Worm (Caenorhabditis elegans) whole organism, late embryonic: ENCODE data around the gene mtch-1.
A peak's percentile ranks its signal among the peaks of the same experiment; 100 is the strongest.

Experiments used
- C08G9.2 ChIP-seq: sonication (generic microtip); optimal IDR thresholded peaks from 2 replicates; lab custom pipeline; 2016; ENCODE audit warnings: mild to moderate bottlenecking, missing genetic modification characterization, moderate library complexity, missing compliant biosample characterization
- C38D4.7 ChIP-seq: fragments of 200-800 bp; sonication (Bioruptor generic); optimal IDR thresholded peaks from 2 replicates; lab custom pipeline; 2018; ENCODE audit warnings: mild to moderate bottlenecking, missing genetic modification characterization, moderate library complexity, missing compliant biosample characterization
- F13H6.1 ChIP-seq: sonication (generic microtip); optimal IDR thresholded peaks from 2 replicates; lab custom pipeline; 2016; ENCODE audit warnings: missing genetic modification characterization, missing compliant biosample characterization
- K09A11.1 ChIP-seq: sonication (generic microtip); optimal IDR thresholded peaks from 2 replicates; lab custom pipeline; 2017; ENCODE audit warnings: antibody characterized with exemption, mild to moderate bottlenecking, missing genetic modification characterization, missing compliant biosample characterization; ENCODE audit not compliant: insufficient read depth
- ahr-1 ChIP-seq: sonication (generic microtip); optimal IDR thresholded peaks from 2 replicates; lab custom pipeline; 2016; ENCODE audit warnings: missing genetic modification characterization, missing compliant biosample characterization
- ama-1 ChIP-seq: fragments of 150-350 bp; optimal IDR thresholded peaks from 2 replicates; lab custom pipeline; 2014
- ceh-18 ChIP-seq: sonication (generic microtip); optimal IDR thresholded peaks from 2 replicates; lab custom pipeline; 2016; ENCODE audit warnings: missing genetic modification characterization, missing compliant biosample characterization
- ceh-24 ChIP-seq: sonication (generic microtip); optimal IDR thresholded peaks from 2 replicates; lab custom pipeline; 2016; ENCODE audit warnings: mild to moderate bottlenecking, missing genetic modification characterization, missing compliant biosample characterization
- ceh-30 ChIP-seq: fragments of 150-350 bp; optimal IDR thresholded peaks from 2 replicates; lab custom pipeline; 2014; ENCODE audit warnings: missing biosample characterization, missing genetic modification characterization
- ceh-48 ChIP-seq: sonication (generic microtip); optimal IDR thresholded peaks from 2 replicates; lab custom pipeline; 2016; ENCODE audit warnings: missing genetic modification characterization, inconsistent platforms, missing compliant biosample characterization
- ceh-6 ChIP-seq: fragments of 200-800 bp; sonication (Bioruptor generic); optimal IDR thresholded peaks from 2 replicates; lab custom pipeline; 2018; ENCODE audit warnings: mild to moderate bottlenecking, missing genetic modification characterization, missing compliant biosample characterization
- elt-2 ChIP-seq: sonication (generic microtip); optimal IDR thresholded peaks from 2 replicates; lab custom pipeline; 2016; ENCODE audit warnings: missing genetic modification reagents, missing genetic modification characterization, missing compliant biosample characterization
- elt-4 ChIP-seq: sonication (generic microtip); optimal IDR thresholded peaks from 2 replicates; lab custom pipeline; 2016; ENCODE audit warnings: missing genetic modification characterization, missing compliant biosample characterization
- ets-4 ChIP-seq: sonication (generic microtip); optimal IDR thresholded peaks from 2 replicates; lab custom pipeline; 2016; ENCODE audit warnings: missing genetic modification characterization, missing compliant biosample characterization
- gmeb-2 ChIP-seq: sonication (generic microtip); optimal IDR thresholded peaks from 2 replicates; lab custom pipeline; 2016; ENCODE audit warnings: missing genetic modification characterization, inconsistent platforms, missing compliant biosample characterization
- hlh-30 ChIP-seq: sonication (generic microtip); optimal IDR thresholded peaks from 2 replicates; lab custom pipeline; 2017; ENCODE audit warnings: antibody characterized with exemption, missing genetic modification characterization, missing compliant biosample characterization; ENCODE audit not compliant: insufficient read depth
- hlh-8 ChIP-seq: sonication (generic microtip); optimal IDR thresholded peaks from 2 replicates; lab custom pipeline; 2016; ENCODE audit warnings: missing genotype, missing genetic modification characterization, missing compliant biosample characterization
- madf-2 ChIP-seq: sonication (generic microtip); optimal IDR thresholded peaks from 2 replicates; lab custom pipeline; 2017; ENCODE audit warnings: missing genetic modification characterization, missing compliant biosample characterization
- nfya-1 ChIP-seq: sonication (generic microtip); optimal IDR thresholded peaks from 2 replicates; lab custom pipeline; 2017; ENCODE audit warnings: missing genetic modification characterization, mild to moderate bottlenecking, missing compliant biosample characterization, antibody characterized with exemption, moderate library complexity
- nhr-11 ChIP-seq: fragments of 150-350 bp; optimal IDR thresholded peaks from 2 replicates; lab custom pipeline; 2014; ENCODE audit warnings: missing biosample characterization, missing genetic modification characterization
- nhr-232 ChIP-seq: sonication (generic microtip); optimal IDR thresholded peaks from 2 replicates; lab custom pipeline; 2016; ENCODE audit warnings: missing genetic modification characterization, missing compliant biosample characterization
- npax-4 ChIP-seq: sonication (generic microtip); optimal IDR thresholded peaks from 2 replicates; lab custom pipeline; 2016; ENCODE audit warnings: missing genetic modification characterization, missing compliant biosample characterization
- odd-2 ChIP-seq: sonication (generic microtip); optimal IDR thresholded peaks from 2 replicates; lab custom pipeline; 2017; ENCODE audit warnings: antibody characterized with exemption, mild to moderate bottlenecking, missing genetic modification characterization, missing compliant biosample characterization
- pag-3 ChIP-seq: sonication (generic microtip); optimal IDR thresholded peaks from 2 replicates; lab custom pipeline; 2016; ENCODE audit warnings: missing compliant biosample characterization, missing genetic modification characterization, borderline replicate concordance
- pax-1 ChIP-seq: fragments of 150-350 bp; optimal IDR thresholded peaks from 2 replicates; lab custom pipeline; 2014; ENCODE audit warnings: missing biosample characterization, missing genetic modification characterization
- pqm-1 ChIP-seq: sonication (generic microtip); optimal IDR thresholded peaks from 2 replicates; lab custom pipeline; 2016; ENCODE audit warnings: missing genetic modification characterization, missing compliant biosample characterization
- sdc-2 ChIP-seq: sonication (generic microtip); optimal IDR thresholded peaks from 2 replicates; lab custom pipeline; 2016; ENCODE audit warnings: missing genotype, missing genetic modification characterization, missing compliant biosample characterization
- sox-2 ChIP-seq: fragments of 200-800 bp; sonication (Bioruptor generic); IDR thresholded peaks from 2 replicates; pipeline ENCODE4 v1.3.6; 2022; ENCODE audit warnings: missing genetic modification reagents, missing genetic modification characterization, missing compliant biosample characterization
- sox-4 ChIP-seq: sonication (generic microtip); optimal IDR thresholded peaks from 2 replicates; lab custom pipeline; 2017; ENCODE audit warnings: mild to moderate bottlenecking, missing genetic modification characterization, inconsistent platforms, missing compliant biosample characterization
- syd-9 ChIP-seq: sonication (generic microtip); optimal IDR thresholded peaks from 2 replicates; lab custom pipeline; 2016; ENCODE audit warnings: mild to moderate bottlenecking, missing genetic modification characterization, moderate library complexity, missing compliant biosample characterization
- tbx-2 ChIP-seq: sonication (generic microtip); optimal IDR thresholded peaks from 2 replicates; lab custom pipeline; 2016; ENCODE audit warnings: missing genetic modification characterization, missing compliant biosample characterization
- unc-3 ChIP-seq, 2 experiments: fragments of 200-800 bp in 1 of 2; sonication (Bioruptor generic) in 1 of 2; sonication (generic microtip) in 1 of 2; conservative IDR thresholded peaks in 1 of 2; optimal IDR thresholded peaks in 1 of 2; 2 replicates each; pipeline versions ENCODE4 v1.3.6 to Lab custom; 2016 to 2022; ENCODE audit warnings: missing compliant biosample characterization in 2 of 2, missing genetic modification characterization in 2 of 2, missing genetic modification reagents in 1 of 2
- unc-42 ChIP-seq: sonication (generic microtip); optimal IDR thresholded peaks from 2 replicates; lab custom pipeline; 2016; ENCODE audit warnings: missing genotype, missing genetic modification characterization, missing compliant biosample characterization
- unc-86 ChIP-seq: sonication (generic microtip); optimal IDR thresholded peaks from 2 replicates; lab custom pipeline; 2016; ENCODE audit warnings: missing genetic modification characterization, missing compliant biosample characterization
- zip-5 ChIP-seq: sonication (generic microtip); optimal IDR thresholded peaks from 2 replicates; lab custom pipeline; 2016; ENCODE audit warnings: missing genetic modification characterization, missing compliant biosample characterization

The mtch-1 gene

DNA sequence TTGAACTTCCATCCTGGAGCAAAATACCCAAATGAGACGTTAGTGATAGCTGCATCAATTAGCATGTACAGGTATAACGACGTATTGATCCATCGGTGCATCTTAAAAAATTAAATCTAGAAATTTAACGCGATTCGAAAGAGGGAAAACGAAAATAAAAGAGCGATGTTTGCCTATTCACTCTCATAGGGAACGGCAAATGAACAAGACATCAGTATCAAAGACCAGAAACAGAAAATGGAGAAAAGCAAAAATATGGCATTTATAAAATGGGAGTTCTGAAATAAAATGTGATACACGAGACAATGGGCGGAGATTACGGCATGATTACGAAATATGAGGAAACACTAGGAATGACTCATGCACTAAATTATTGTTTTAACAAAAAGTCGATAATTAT, 17.6 kb downstream of the mtch-1 start, which contains the start of gene haf-2:
Gene haf-2, minus strand, starts transcription at position 101 of the 400 bp plus-strand sequence.
- TF ChIP-seq sox-2 (no peak), pqm-1 (tag; lab: Kevin White, UChicago) (no peak), nhr-232 (tag; lab: Kevin White, UChicago) (no peak), ama-1 (no peak), hlh-8 (no peak)

DNA sequence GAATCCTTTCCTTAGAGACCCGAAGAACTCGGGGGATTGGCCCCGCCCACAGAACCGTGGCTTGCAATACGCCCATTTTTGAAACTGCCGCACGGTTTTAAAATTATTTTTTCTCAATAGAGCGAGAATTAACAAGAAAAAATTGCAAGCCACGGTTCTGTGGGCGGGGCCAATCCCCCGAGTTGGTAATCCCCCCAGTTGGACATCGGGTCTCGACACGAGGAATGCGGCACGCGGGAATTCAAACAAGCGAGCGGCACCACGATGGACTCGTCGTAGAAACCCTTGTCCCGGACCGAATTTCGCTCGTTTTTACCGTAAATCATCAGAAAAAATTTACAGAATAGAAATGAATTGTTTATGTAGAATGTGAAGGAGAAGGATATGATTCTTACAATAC, 20.9 kb downstream of the mtch-1 start:
- TF ChIP-seq npax-4 (no peak), madf-2 (tag; lab: Kevin White, UChicago) (no peak), nhr-11 (tag; lab: Kevin White, UChicago) (no peak), nfya-1 (no peak), pqm-1 (tag; lab: Kevin White, UChicago) (no peak), odd-2 (tag; lab: Kevin White, UChicago) (no peak), unc-86 (tag; lab: Kevin White, UChicago) (no peak), ets-4 (no peak), F13H6.1 (tag; lab: Kevin White, UChicago) (no peak), C38D4.7 (GFP tag; lab: Kevin White, UChicago) (no peak), zip-5 (tag; lab: Kevin White, UChicago) (no peak), ahr-1 (tag; lab: Kevin White, UChicago) (no peak), sdc-2 (tag; lab: Kevin White, UChicago) (no peak), pax-1 (tag; lab: Kevin White, UChicago) (no peak), unc-42 (tag; lab: Kevin White, UChicago) (no peak), gmeb-2 (tag; lab: Kevin White, UChicago) (no peak)

DNA sequence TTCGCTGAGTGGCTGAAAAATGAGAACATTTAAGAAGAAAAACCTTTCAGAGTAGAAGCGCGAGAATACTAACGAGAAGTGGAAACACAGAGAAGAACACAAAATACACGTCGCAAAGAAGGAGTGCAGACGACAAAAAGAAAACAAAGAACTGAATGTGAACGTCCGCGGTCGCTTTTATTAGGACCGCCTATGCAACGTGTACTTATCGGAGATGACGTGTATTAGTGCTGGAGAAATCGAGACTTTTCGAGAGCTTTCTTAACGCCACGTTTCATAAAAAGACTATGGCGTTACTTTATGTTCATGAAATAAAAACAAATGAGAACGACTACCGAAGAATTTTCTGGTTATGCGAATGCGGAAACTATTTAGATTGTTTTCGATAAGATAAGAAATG, 21.5 kb downstream of the mtch-1 start, which contains the start of gene hsp-4:
Gene hsp-4, minus strand, starts transcription at position 139 of the 400 bp plus-strand sequence.
- TF ChIP-seq sox-4 (tag; lab: Kevin White, UChicago) (no peak), elt-2 (tag; lab: Kevin White, UChicago) (peak; percentile 1)

DNA sequence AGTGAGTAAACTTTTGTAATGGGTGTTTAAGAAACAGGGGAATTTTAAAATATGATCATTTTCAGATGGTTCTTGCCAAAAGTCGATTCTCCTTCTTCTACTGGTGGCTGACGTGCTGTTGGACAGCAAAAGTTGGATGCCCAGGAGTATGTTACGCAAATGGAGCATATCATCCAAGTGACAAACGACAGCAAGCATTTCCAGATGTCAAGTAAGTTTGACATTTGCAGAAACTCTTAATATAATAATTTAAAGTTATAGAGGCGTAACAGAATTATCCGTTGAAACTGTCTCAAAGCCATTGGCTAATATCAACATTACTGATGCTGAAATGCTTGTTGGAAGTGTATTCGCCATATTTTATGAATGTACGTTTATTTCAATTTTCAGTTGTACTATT, 25.9 kb downstream of the mtch-1 start:
- TF ChIP-seq ceh-6 (GFP tag; lab: Kevin White, UChicago) (no peak), C08G9.2 (tag; lab: Kevin White, UChicago) (no peak), npax-4 (no peak), tbx-2 (no peak), F13H6.1 (tag; lab: Kevin White, UChicago) (no peak), ceh-30 (tag; lab: Kevin White, UChicago) (no peak), syd-9 (tag; lab: Kevin White, UChicago) (no peak), gmeb-2 (tag; lab: Kevin White, UChicago) (no peak), pag-3 (tag; lab: Kevin White, UChicago) (no peak), unc-3 (GFP tag; conservative IDR thresholded peaks at IDR 0.05; lab: Robert Waterston, UW) (no peak), unc-3 (tag; optimal IDR thresholded peaks at IDR 0.05; lab: Kevin White, UChicago) (no peak), unc-42 (tag; lab: Kevin White, UChicago) (no peak), hlh-30 (no peak), K09A11.1 (tag; lab: Kevin White, UChicago) (no peak), elt-4 (tag; lab: Kevin White, UChicago) (no peak), ceh-18 (tag; lab: Kevin White, UChicago) (no peak), madf-2 (tag; lab: Kevin White, UChicago) (no peak), ama-1 (no peak), ceh-24 (tag; lab: Kevin White, UChicago) (no peak), ceh-48 (tag; lab: Kevin White, UChicago) (no peak)
- TF ChIP-seq, all 69 proteins: peak for 0
